Fruit fly (Drosophila melanogaster): ENCODE data around the gene cyc.

DNA sequence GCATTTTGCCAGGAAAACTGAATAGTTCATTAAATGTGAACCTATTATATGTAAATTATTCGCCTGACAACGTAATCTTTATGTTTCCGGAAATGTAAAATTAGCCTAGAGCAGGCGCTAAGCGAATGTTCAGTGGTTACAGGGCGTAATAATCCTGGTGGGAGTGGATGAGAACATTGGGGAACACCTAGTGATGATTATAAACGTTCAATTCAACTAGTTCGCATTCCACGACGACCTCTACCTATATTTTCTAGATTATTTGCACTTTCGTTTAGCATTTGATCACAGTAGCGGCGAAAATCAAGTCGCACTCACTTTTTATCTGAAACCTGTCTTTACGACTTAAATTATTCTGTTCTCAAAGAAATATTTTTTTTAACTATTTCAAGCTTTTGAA is 8.2 kb downstream of the cyc start:
- TF ChIP-seq CG6272 (GFP tag; IDR thresholded peaks at IDR 0.05) (no peak), caup (GFP tag; optimal IDR thresholded peaks at IDR 0.05; ENCODE audit: severe bottlenecking) (no peak), CG14050 (GFP tag; IDR thresholded peaks at IDR 0.05) (no peak), CG4820 (GFP tag; optimal IDR thresholded peaks at IDR 0.05) (no peak), CG17612 (GFP tag; IDR thresholded peaks at IDR 0.05) (no peak), fd102C (GFP tag; optimal IDR thresholded peaks at IDR 0.05) (no peak), bigmax (GFP tag; optimal IDR thresholded peaks at IDR 0.05) (no peak), CG10462 (GFP tag; optimal IDR thresholded peaks at IDR 0.05) (no peak), CG43689 (GFP tag; IDR thresholded peaks at IDR 0.05) (no peak), sd (tag; optimal IDR thresholded peaks at IDR 0.05) (no peak), CG16815 (GFP tag; optimal IDR thresholded peaks at IDR 0.05) (no peak), Eip74EF (GFP tag; optimal IDR thresholded peaks at IDR 0.05) (no peak), ase (GFP tag; IDR thresholded peaks at IDR 0.05) (no peak)
